In the genomic region with DNA sequence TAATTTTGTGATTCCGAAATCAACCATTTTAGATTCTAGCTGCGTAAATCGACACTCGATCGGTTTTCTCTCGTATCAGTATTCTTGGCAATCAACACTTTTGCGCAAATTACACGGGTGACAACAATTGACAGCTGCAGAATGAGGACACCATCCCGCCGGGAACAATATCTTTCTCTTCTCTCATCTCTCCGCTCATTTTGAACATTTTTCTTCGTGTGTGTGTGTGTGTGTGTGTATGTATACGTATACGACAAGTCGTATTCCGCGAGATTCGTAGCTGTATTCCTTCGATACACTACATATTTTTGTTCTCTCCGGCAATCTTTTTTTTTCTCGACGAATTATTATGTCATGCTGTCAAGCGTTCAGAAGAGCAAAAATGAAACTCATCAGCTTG, we compare ENCODE assay signal across 6 worm cellular contexts.
TF ChIP-seq lines count a peak whose summit lies in the region.

No protein-coding gene starts in this region.

TF ChIP-seq in whole organism, L1 larva, 84 proteins besides CTCF, POLR2A, EP300 and RAD21:
- TF ChIP-seq lin-14 (GFP tag; optimal IDR thresholded peaks at IDR 0.05; lab: Kevin White, UChicago) (peak; percentile 49), snu-23 (GFP tag; optimal IDR thresholded peaks at IDR 0.05; lab: Kevin White, UChicago) (peak; percentile 6), elt-3 (tag; optimal IDR thresholded peaks at IDR 0.05; lab: Kevin White, UChicago) (peak in 2 of 6 experiments; percentile 16 to 41), nhr-85 (tag; lab: Kevin White, UChicago) (peak; percentile 37), lin-35 (GFP tag; optimal IDR thresholded peaks at IDR 0.05; lab: Kevin White, UChicago) (peak in 1 of 2 experiments; percentile 9), mab-9 (GFP tag; IDR thresholded peaks at IDR 0.05; lab: Robert Waterston, UW) (no peak), blmp-1 (tag; optimal IDR thresholded peaks at IDR 0.05; lab: Kevin White, UChicago) (peak; percentile 56), zag-1 (tag; optimal IDR thresholded peaks at IDR 0.05; lab: Kevin White, UChicago) (no peak), ama-1 (optimal IDR thresholded peaks at IDR 0.05; lab: Kevin White, UChicago) (no peak), nhr-76 (tag; optimal IDR thresholded peaks at IDR 0.05; lab: Kevin White, UChicago) (no peak)

TF ChIP-seq in whole organism, L2 larva, 48 proteins besides CTCF, POLR2A, EP300 and RAD21:
- TF ChIP-seq nhr-21 (tag; optimal IDR thresholded peaks at IDR 0.05; lab: Kevin White, UChicago) (peak; percentile 9), mab-5 (tag; optimal IDR thresholded peaks at IDR 0.05; lab: Kevin White, UChicago) (no peak)

TF ChIP-seq in whole organism, L3 larva, 47 proteins besides CTCF, POLR2A, EP300 and RAD21:
- TF ChIP-seq nhr-23 (tag; optimal IDR thresholded peaks at IDR 0.05; lab: Kevin White, UChicago) (peak; percentile 16), nhr-43 (tag; optimal IDR thresholded peaks at IDR 0.05; lab: Kevin White, UChicago; ENCODE audit: poor library complexity, severe bottlenecking) (no peak)
TF ChIP-seq in whole organism, L3 larva: peak in this region for 1.

TF ChIP-seq in whole organism, L4 larva, 104 proteins besides CTCF, POLR2A, EP300 and RAD21:
- TF ChIP-seq nhr-28 (tag; optimal IDR thresholded peaks at IDR 0.05; lab: Kevin White, UChicago), result peak; percentile 93
- no peak for TF ChIP-seq Y48G9A.11 (GFP tag; IDR thresholded peaks at IDR 0.05; lab: Robert Waterston, UW)
- TF ChIP-seq mxl-3 (GFP tag; optimal IDR thresholded peaks at IDR 0.05; lab: Kevin White, UChicago), result peak; percentile 37
- TF ChIP-seq aha-1 (tag; lab: Kevin White, UChicago), result peak; percentile 98

TF ChIP-seq in whole organism, late embryonic, 69 proteins besides CTCF, POLR2A, EP300 and RAD21:
- TF ChIP-seq F13H6.1 (tag; optimal IDR thresholded peaks at IDR 0.05; lab: Kevin White, UChicago) (no peak), pqm-1 (tag; optimal IDR thresholded peaks at IDR 0.05; lab: Kevin White, UChicago) (no peak), pat-9 (tag; optimal IDR thresholded peaks at IDR 0.05; lab: Kevin White, UChicago) (no peak), unc-55 (GFP tag; optimal IDR thresholded peaks at IDR 0.05; lab: Kevin White, UChicago) (peak; percentile 2)

TF ChIP-seq in whole organism, mixed stage, embryonic, 35 proteins besides CTCF, POLR2A, EP300 and RAD21:
- TF ChIP-seq hlh-1 (tag; optimal IDR thresholded peaks at IDR 0.05; lab: Kevin White, UChicago), result peak; percentile 60
- peak; percentile 38 for TF ChIP-seq unc-62 (GFP tag; optimal IDR thresholded peaks at IDR 0.05; lab: Kevin White, UChicago)
- TF ChIP-seq snpc-4 (tag; optimal IDR thresholded peaks at IDR 0.05; lab: Kevin White, UChicago), result no peak
